Worm (Caenorhabditis elegans): ENCODE data around the gene C03H5.5.

Gene C03H5.5

DNA sequence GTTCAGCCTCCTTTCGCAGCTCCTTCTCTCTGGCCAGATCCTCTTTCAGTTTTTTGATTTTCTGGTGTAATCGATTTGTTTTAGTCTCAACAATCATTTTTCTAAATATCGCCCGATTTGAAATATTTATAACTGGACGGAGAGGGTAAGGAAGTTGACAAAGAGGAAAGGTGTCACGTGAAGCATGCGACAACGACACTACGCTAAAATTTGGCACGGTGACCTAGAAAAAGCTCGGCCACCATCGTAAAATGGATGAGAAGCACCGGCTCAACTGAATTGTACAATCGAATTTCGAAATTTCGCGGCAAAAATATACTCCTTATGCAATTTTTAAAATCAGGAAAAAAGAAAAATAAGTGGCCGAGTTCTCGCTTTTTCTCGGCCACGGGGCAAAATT is at the start of gene C03H5.5:
Gene C03H5.5 (minus strand): TSS at position 101 of the 400 bp plus-strand sequence.
- TF ChIP-seq elt-1 (tag; optimal IDR thresholded peaks at IDR 0.05; ENCODE audit: borderline replicate concordance, insufficient read depth) (no peak), pha-4 (tag; optimal IDR thresholded peaks at IDR 0.05) (no peak), ceh-83 (GFP tag; optimal IDR thresholded peaks at IDR 0.05) (no peak), ztf-11 (tag; optimal IDR thresholded peaks at IDR 0.05) (no peak), drap-1 (GFP tag; optimal IDR thresholded peaks at IDR 0.05) (no peak), bed-3 (GFP tag; optimal IDR thresholded peaks at IDR 0.05) (no peak), nhr-28 (tag; optimal IDR thresholded peaks at IDR 0.05) (no peak), ceh-43 (GFP tag; optimal IDR thresholded peaks at IDR 0.05) (no peak), elt-3 (tag; optimal IDR thresholded peaks at IDR 0.05) (no peak), sem-2 (GFP tag; optimal IDR thresholded peaks at IDR 0.05) (no peak), lsy-2 (tag; optimal IDR thresholded peaks at IDR 0.05) (no peak), unc-120 (tag; optimal IDR thresholded peaks at IDR 0.05; ENCODE audit: poor library complexity, severe bottlenecking) (no peak), M03D4.4 (tag; optimal IDR thresholded peaks at IDR 0.05) (no peak), tbx-8 (GFP tag; optimal IDR thresholded peaks at IDR 0.05) (no peak), sptf-1 (tag; optimal IDR thresholded peaks at IDR 0.05) (no peak), unc-62 (GFP tag; optimal IDR thresholded peaks at IDR 0.05) (no peak), lin-13 (tag; optimal IDR thresholded peaks at IDR 0.05) (no peak), cnd-1 (tag; optimal IDR thresholded peaks at IDR 0.05) (no peak), mab-5 (tag; optimal IDR thresholded peaks at IDR 0.05) (no peak)

ce11 chrII:423086-423485 is 37.9 kb upstream of the C03H5.5 start, which contains the start of gene C24H12.8:
C24H12.8 (minus strand) TSS chrII:423186.
- TF ChIP-seq ham-2 (GFP tag; optimal IDR thresholded peaks at IDR 0.05) (no peak), mab-5 (tag; optimal IDR thresholded peaks at IDR 0.05) (no peak), sptf-1 (tag; optimal IDR thresholded peaks at IDR 0.05) (no peak), unc-39 (tag; optimal IDR thresholded peaks at IDR 0.05) (no peak), unc-120 (tag; optimal IDR thresholded peaks at IDR 0.05; ENCODE audit: poor library complexity, severe bottlenecking) (no peak), M03D4.4 (tag; optimal IDR thresholded peaks at IDR 0.05) (no peak), drap-1 (GFP tag; optimal IDR thresholded peaks at IDR 0.05) (no peak), sem-2 (GFP tag; optimal IDR thresholded peaks at IDR 0.05) (no peak), ceh-83 (GFP tag; optimal IDR thresholded peaks at IDR 0.05) (no peak), cnd-1 (tag; optimal IDR thresholded peaks at IDR 0.05) (no peak), tbx-8 (GFP tag; optimal IDR thresholded peaks at IDR 0.05) (no peak), nhr-237 (tag; optimal IDR thresholded peaks at IDR 0.05) (no peak), mep-1 (tag; optimal IDR thresholded peaks at IDR 0.05) (no peak), zip-8 (tag; optimal IDR thresholded peaks at IDR 0.05) (no peak), unc-62 (GFP tag; optimal IDR thresholded peaks at IDR 0.05) (no peak)

DNA sequence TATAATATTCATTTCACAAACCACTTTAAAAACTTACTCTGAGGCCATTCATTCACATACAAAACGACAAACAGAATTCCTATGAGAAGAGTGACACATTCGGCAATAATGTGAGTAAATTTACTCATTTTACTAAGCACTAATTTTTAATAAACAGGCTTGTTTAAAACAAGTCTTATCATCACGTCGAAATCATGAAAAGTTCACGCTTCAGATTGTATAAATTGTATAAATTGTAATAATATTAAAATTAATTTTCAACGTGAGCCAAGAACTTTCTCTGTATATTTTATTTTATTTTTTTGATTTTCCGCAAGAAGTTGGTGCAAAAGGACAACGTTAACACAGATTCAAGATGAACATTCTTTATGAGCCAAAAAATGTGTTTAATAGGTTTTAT is 33.6 kb upstream of the C03H5.5 start, which contains the start of gene C24H12.6:
Gene C24H12.6 (minus strand): TSS at position 101 of the 400 bp plus-strand sequence.
- TF ChIP-seq unc-62 (GFP tag; optimal IDR thresholded peaks at IDR 0.05) (no peak), nhr-237 (tag; optimal IDR thresholded peaks at IDR 0.05) (no peak), ces-1 (GFP tag; optimal IDR thresholded peaks at IDR 0.05) (no peak), ham-2 (GFP tag; optimal IDR thresholded peaks at IDR 0.05) (no peak), nhr-12 (tag; optimal IDR thresholded peaks at IDR 0.05) (no peak), hlh-1 (tag; optimal IDR thresholded peaks at IDR 0.05) (no peak), lin-13 (tag; optimal IDR thresholded peaks at IDR 0.05) (no peak), pha-4 (tag; optimal IDR thresholded peaks at IDR 0.05) (no peak), zip-8 (tag; optimal IDR thresholded peaks at IDR 0.05) (no peak), ceh-39 (tag; optimal IDR thresholded peaks at IDR 0.05) (no peak), ceh-83 (GFP tag; optimal IDR thresholded peaks at IDR 0.05) (no peak), cnd-1 (tag; optimal IDR thresholded peaks at IDR 0.05) (no peak), elt-1 (tag; optimal IDR thresholded peaks at IDR 0.05; ENCODE audit: borderline replicate concordance, insufficient read depth) (no peak)

ce11 chrII:410832-411231 is 25.7 kb upstream of the C03H5.5 start, which contains the start of the genes dnsn-1 and C24H12.4:
dnsn-1 (minus strand) TSS chrII:410932.
C24H12.4 (plus strand) TSS chrII:411222.
- TF ChIP-seq hlh-1 (tag; optimal IDR thresholded peaks at IDR 0.05) (peak; percentile 15), ceh-39 (tag; optimal IDR thresholded peaks at IDR 0.05) (peak; percentile 44), M03D4.4 (tag; optimal IDR thresholded peaks at IDR 0.05) (peak; percentile 47), ces-1 (GFP tag; optimal IDR thresholded peaks at IDR 0.05) (peak; percentile 73), unc-62 (GFP tag; optimal IDR thresholded peaks at IDR 0.05) (no peak), ztf-11 (tag; optimal IDR thresholded peaks at IDR 0.05) (no peak), pha-4 (tag; optimal IDR thresholded peaks at IDR 0.05) (peak; percentile 72), lsy-2 (tag; optimal IDR thresholded peaks at IDR 0.05) (peak; percentile 81), lin-13 (tag; optimal IDR thresholded peaks at IDR 0.05) (peak; percentile 84), sptf-1 (tag; optimal IDR thresholded peaks at IDR 0.05) (peak; percentile 62), unc-39 (tag; optimal IDR thresholded peaks at IDR 0.05) (no peak), zip-8 (tag; optimal IDR thresholded peaks at IDR 0.05) (no peak), nhr-237 (tag; optimal IDR thresholded peaks at IDR 0.05) (peak; percentile 67), mep-1 (tag; optimal IDR thresholded peaks at IDR 0.05) (peak; percentile 96)

- TF ChIP-seq ceh-43 (GFP tag; optimal IDR thresholded peaks at IDR 0.05) (no peak), mls-2 (tag; optimal IDR thresholded peaks at IDR 0.05) (no peak), nhr-12 (tag; optimal IDR thresholded peaks at IDR 0.05) (no peak), nhr-76 (tag; optimal IDR thresholded peaks at IDR 0.05) (no peak), ham-2 (GFP tag; optimal IDR thresholded peaks at IDR 0.05) (no peak), nhr-28 (tag; optimal IDR thresholded peaks at IDR 0.05) (no peak), drap-1 (GFP tag; optimal IDR thresholded peaks at IDR 0.05) (no peak), sptf-1 (tag; optimal IDR thresholded peaks at IDR 0.05) (no peak)
These were observed 17.3 kb upstream of the C03H5.5 start, which contains the start of gene clec-10 for ce11 chrII:402435-402834. clec-10 (plus strand) TSS chrII:402678.
